Worm (Caenorhabditis elegans) whole organism, mixed stage, embryonic: ENCODE results near the gene oac-39.

Experiments used
- bed-3 ChIP-seq: fragments of 200-800 bp; sonication (Bioruptor generic); optimal IDR thresholded peaks from 3 replicates; lab custom pipeline; 2018; ENCODE audit warnings: mild to moderate bottlenecking, missing genetic modification characterization, moderate library complexity, missing compliant biosample characterization
- blmp-1 ChIP-seq: fragments of 150-350 bp; optimal IDR thresholded peaks from 2 replicates; lab custom pipeline; 2014; ENCODE audit warnings: missing biosample characterization, missing genetic modification characterization
- ceh-43 ChIP-seq: fragments of 200-800 bp; sonication (Bioruptor generic); optimal IDR thresholded peaks from 2 replicates; lab custom pipeline; 2018; ENCODE audit warnings: mild to moderate bottlenecking, missing genetic modification characterization, moderate library complexity, missing compliant biosample characterization
- elt-3 ChIP-seq: fragments of 150-350 bp; optimal IDR thresholded peaks from 2 replicates; lab custom pipeline; 2014; ENCODE audit warnings: missing biosample characterization, missing genetic modification characterization
- flh-1 ChIP-seq: fragments of 200-800 bp; sonication (Bioruptor generic); optimal IDR thresholded peaks from 2 replicates; lab custom pipeline; 2018; ENCODE audit warnings: mild to moderate bottlenecking, missing genetic modification characterization, moderate library complexity, missing compliant biosample characterization
- nhr-28 ChIP-seq: fragments of 150-350 bp; optimal IDR thresholded peaks from 2 replicates; lab custom pipeline; 2014; ENCODE audit warnings: missing biosample characterization, missing genetic modification characterization
- snpc-4 ChIP-seq: fragments of 150-350 bp; optimal IDR thresholded peaks from 2 replicates; lab custom pipeline; 2014; ENCODE audit warnings: missing biosample characterization, missing genetic modification characterization
- sptf-1 ChIP-seq: sonication (generic microtip); optimal IDR thresholded peaks from 2 replicates; lab custom pipeline; 2017; ENCODE audit warnings: mild to moderate bottlenecking, missing genetic modification characterization, moderate library complexity, missing compliant biosample characterization
- unc-39 ChIP-seq: fragments of 150-350 bp; optimal IDR thresholded peaks from 2 replicates; lab custom pipeline; 2014; ENCODE audit warnings: missing biosample characterization, missing genetic modification characterization
- unc-62 ChIP-seq: fragments of 150-350 bp; optimal IDR thresholded peaks from 2 replicates; lab custom pipeline; 2014; ENCODE audit warnings: missing biosample characterization, missing genetic modification reagents, missing genetic modification characterization
- zip-8 ChIP-seq: fragments of 150-350 bp; optimal IDR thresholded peaks from 2 replicates; lab custom pipeline; 2014; ENCODE audit warnings: missing biosample characterization, missing genetic modification characterization

DNA sequence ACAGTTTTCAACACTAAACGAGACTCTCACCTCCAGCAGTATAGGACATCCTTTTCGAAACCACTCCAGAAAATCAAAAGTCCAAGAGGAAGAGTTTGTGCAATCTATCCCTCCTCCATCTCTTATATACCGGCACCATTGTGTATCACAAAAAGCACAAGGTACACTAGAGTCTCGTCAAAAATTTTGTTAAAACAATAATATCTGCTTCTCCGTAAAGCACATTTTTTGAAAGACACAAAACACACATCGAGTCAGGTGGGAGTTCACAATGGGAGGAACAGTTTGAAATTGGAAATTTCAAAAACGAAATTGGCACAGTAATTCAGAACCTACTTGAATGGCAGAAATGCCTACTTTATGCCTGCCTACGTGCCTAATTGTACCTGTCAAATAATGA is 9.0 kb downstream of the oac-39 start, which contains the start of gene R02C2.7:
- no peak for TF ChIP-seq sptf-1 (tag; lab: Kevin White, UChicago)
- no peak for TF ChIP-seq unc-62
- no peak for TF ChIP-seq bed-3 (GFP tag; lab: Kevin White, UChicago)
- TF ChIP-seq ceh-43 (GFP tag; lab: Kevin White, UChicago), result no peak
- no peak for TF ChIP-seq snpc-4 (tag; lab: Kevin White, UChicago)
- TF ChIP-seq nhr-28 (tag; lab: Kevin White, UChicago), result no peak
- TF ChIP-seq blmp-1 (tag; lab: Kevin White, UChicago), result no peak
- no peak for TF ChIP-seq unc-39 (tag; lab: Kevin White, UChicago)
- no peak for TF ChIP-seq flh-1 (GFP tag; lab: Kevin White, UChicago)
- no peak for TF ChIP-seq zip-8 (tag; lab: Kevin White, UChicago)
- no peak for TF ChIP-seq elt-3
